Fruit fly (Drosophila melanogaster) whole organism, embryonic: ENCODE results near the gene ATPsyngamma.

ENCODE experiments used
- Antp ChIP-seq: fragments of 200-800 bp; sonication (Bioruptor generic); optimal IDR thresholded peaks from 3 replicates; lab custom pipeline; 2016; ENCODE audit warnings: missing biosample characterization, missing genetic modification characterization
- CG10267 ChIP-seq: fragments of 200-800 bp; sonication (Bioruptor generic); optimal IDR thresholded peaks from 2 replicates; lab custom pipeline; 2018; ENCODE audit warnings: missing biosample characterization, mild to moderate bottlenecking, missing genetic modification characterization, moderate library complexity
- CG10366 ChIP-seq: fragments of 200-800 bp; sonication (Bioruptor generic); IDR thresholded peaks from 2 replicates; pipeline ENCODE4 v1.3.6; 2022; ENCODE audit warnings: missing biosample characterization, missing genetic modification characterization
- CG11560 ChIP-seq: fragments of 200-800 bp; sonication (Bioruptor generic); IDR thresholded peaks from 3 replicates; pipeline ENCODE4 v1.3.6; 2022; ENCODE audit warnings: missing biosample characterization, missing genetic modification characterization
- CG12942 ChIP-seq: fragments of 200-800 bp; sonication (Bioruptor generic); optimal IDR thresholded peaks from 3 replicates; lab custom pipeline; 2016; ENCODE audit warnings: missing biosample characterization, missing genetic modification characterization
- CG13296 ChIP-seq: fragments of 200-800 bp; sonication (Bioruptor generic); optimal IDR thresholded peaks from 3 replicates; lab custom pipeline; 2018; ENCODE audit warnings: missing biosample characterization, mild to moderate bottlenecking, missing genetic modification characterization
- CG13424 ChIP-seq: fragments of 200-800 bp; sonication (Bioruptor generic); optimal IDR thresholded peaks from 2 replicates; lab custom pipeline; 2019; ENCODE audit warnings: missing biosample characterization, mild to moderate bottlenecking, missing genetic modification characterization, moderate library complexity
- CG13775 ChIP-seq: fragments of 200-800 bp; sonication (Bioruptor generic); optimal IDR thresholded peaks from 3 replicates; lab custom pipeline; 2017; ENCODE audit warnings: missing biosample characterization, mild to moderate bottlenecking, missing genetic modification characterization
- CG15479 ChIP-seq: fragments of 200-800 bp; sonication (Bioruptor generic); optimal IDR thresholded peaks from 3 replicates; lab custom pipeline; 2019; ENCODE audit warnings: missing biosample characterization, mild to moderate bottlenecking, missing genetic modification characterization, moderate library complexity
- CG15601 ChIP-seq: fragments of 200-800 bp; sonication (Bioruptor generic); optimal IDR thresholded peaks from 3 replicates; lab custom pipeline; 2019; ENCODE audit warnings: missing biosample characterization, mild to moderate bottlenecking, missing genetic modification characterization, moderate library complexity
- CG2889 ChIP-seq: fragments of 200-800 bp; sonication (Bioruptor generic); IDR thresholded peaks from 3 replicates; pipeline ENCODE4 v1.3.6; 2022; ENCODE audit warnings: missing biosample characterization, missing genetic modification characterization
- CG33213 ChIP-seq: fragments of 200-800 bp; sonication (Bioruptor generic); optimal IDR thresholded peaks from 3 replicates; lab custom pipeline; 2016; ENCODE audit warnings: missing biosample characterization, missing genetic modification characterization
- CG7556 ChIP-seq: fragments of 200-800 bp; sonication (Bioruptor generic); optimal IDR thresholded peaks from 2 replicates; lab custom pipeline; 2017; ENCODE audit warnings: missing biosample characterization, mild to moderate bottlenecking, missing genetic modification characterization
- CG7839 ChIP-seq: fragments of 200-800 bp; sonication (Bioruptor generic); optimal IDR thresholded peaks from 3 replicates; lab custom pipeline; 2018; ENCODE audit warnings: missing biosample characterization, mild to moderate bottlenecking, missing genetic modification characterization, moderate library complexity
- CG8924 ChIP-seq: fragments of 200-800 bp; optimal IDR thresholded peaks from 3 replicates; lab custom pipeline; 2019; ENCODE audit warnings: missing biosample characterization, mild to moderate bottlenecking, missing genetic modification characterization, moderate library complexity
- Dip3 ChIP-seq: fragments of 200-800 bp; sonication (Bioruptor generic); optimal IDR thresholded peaks from 3 replicates; lab custom pipeline; 2016; ENCODE audit warnings: missing biosample characterization, missing genetic modification characterization
- Dll ChIP-seq: fragments of 200-800 bp; sonication (Bioruptor generic); IDR thresholded peaks from 4 replicates; pipeline ENCODE4 v1.3.6; 2022; ENCODE audit warnings: missing biosample characterization, missing genetic modification characterization; ENCODE audit not compliant: partially characterized antibody
- E2f1 ChIP-seq: fragments of 200-800 bp; sonication (Bioruptor generic); IDR thresholded peaks from 2 replicates; pipeline ENCODE4 v1.3.6; 2022; ENCODE audit warnings: missing biosample characterization, missing genetic modification characterization
- Gug ChIP-seq: fragments of 200-800 bp; sonication (Bioruptor generic); IDR thresholded peaks from 4 replicates; pipeline ENCODE4 v1.3.6; 2022; ENCODE audit warnings: missing biosample characterization, missing genetic modification characterization
- HLH4C ChIP-seq: fragments of 200-800 bp; sonication (Bioruptor generic); IDR thresholded peaks from 3 replicates; pipeline ENCODE4 v1.3.6; 2022; ENCODE audit warnings: missing biosample characterization, missing genetic modification characterization; ENCODE audit not compliant: partially characterized antibody
- Hey ChIP-seq: fragments of 200-800 bp; sonication (Bioruptor generic); optimal IDR thresholded peaks from 3 replicates; lab custom pipeline; 2018; ENCODE audit warnings: missing biosample characterization, mild to moderate bottlenecking, missing genetic modification characterization
- Neu2 ChIP-seq: fragments of 200-800 bp; sonication (Bioruptor generic); optimal IDR thresholded peaks from 3 replicates; lab custom pipeline; 2016; ENCODE audit warnings: missing biosample characterization, missing genetic modification characterization, borderline replicate concordance
- Nf-YC ChIP-seq: fragments of 200-800 bp; optimal IDR thresholded peaks from 3 replicates; lab custom pipeline; 2019; ENCODE audit warnings: missing biosample characterization, mild to moderate bottlenecking, missing genetic modification characterization, moderate library complexity
- Opbp ChIP-seq: fragments of 200-800 bp; sonication (Bioruptor generic); IDR thresholded peaks from 3 replicates; pipeline ENCODE4 v1.3.6; 2022; ENCODE audit warnings: missing biosample characterization, missing genetic modification characterization; ENCODE audit not compliant: partially characterized antibody
- Rfx ChIP-seq: fragments of 200-800 bp; sonication (Bioruptor generic); IDR thresholded peaks from 2 replicates; pipeline ENCODE4 v1.3.6; 2022; ENCODE audit warnings: missing biosample characterization, missing genetic modification characterization
- Sry-δ ChIP-seq: fragments of 200-800 bp; sonication (Bioruptor generic); optimal IDR thresholded peaks from 2 replicates; lab custom pipeline; 2016; ENCODE audit warnings: missing biosample characterization, missing genetic modification characterization
- ase ChIP-seq: fragments of 200-800 bp; sonication (Bioruptor generic); IDR thresholded peaks from 3 replicates; pipeline ENCODE4 v1.3.6; 2022; ENCODE audit warnings: missing biosample characterization, missing genetic modification characterization
- chn ChIP-seq: fragments of 200-800 bp; sonication (Bioruptor generic); optimal IDR thresholded peaks from 2 replicates; lab custom pipeline; 2016; ENCODE audit warnings: missing biosample characterization, missing genetic modification characterization
- corto ChIP-seq: fragments of 200-800 bp; sonication (Bioruptor generic); optimal IDR thresholded peaks from 2 replicates; lab custom pipeline; 2016; ENCODE audit warnings: missing biosample characterization, mild to moderate bottlenecking, missing genetic modification characterization, moderate library complexity
- crp ChIP-seq, 2 experiments: fragments of 200-800 bp; sonication (Bioruptor generic); optimal IDR thresholded peaks; 2 replicates in 1 of 2; 3 replicates in 1 of 2; lab custom pipeline; 2017; ENCODE audit warnings: missing biosample characterization in 2 of 2, missing genetic modification characterization in 2 of 2, mild to moderate bottlenecking in 1 of 2, moderate library complexity in 1 of 2
- eve ChIP-seq, 2 experiments: fragments of >200 bp; optimal IDR thresholded peaks; 2 replicates each; lab custom pipeline; 2017; ENCODE audit warnings: missing biosample characterization in 2 of 2, missing genetic modification characterization in 2 of 2
- fd102C ChIP-seq: fragments of 200-800 bp; sonication (Bioruptor generic); optimal IDR thresholded peaks from 2 replicates; lab custom pipeline; 2018; ENCODE audit warnings: missing biosample characterization, mild to moderate bottlenecking, missing genetic modification characterization, moderate library complexity
- hbn ChIP-seq: fragments of 200-800 bp; sonication (Bioruptor generic); IDR thresholded peaks from 2 replicates; pipeline ENCODE4 v1.3.6; 2022; ENCODE audit warnings: missing biosample characterization, missing genetic modification characterization; ENCODE audit not compliant: partially characterized antibody
- nerfin-2 ChIP-seq: fragments of 200-800 bp; sonication (Bioruptor generic); IDR thresholded peaks from 2 replicates; pipeline ENCODE4 v1.3.6; 2022; ENCODE audit warnings: missing biosample characterization, missing genetic modification characterization; ENCODE audit not compliant: partially characterized antibody
- oc ChIP-seq: fragments of 200-800 bp; sonication (Bioruptor generic); optimal IDR thresholded peaks from 2 replicates; lab custom pipeline; 2018; ENCODE audit warnings: missing biosample characterization, mild to moderate bottlenecking, missing genetic modification characterization, moderate library complexity
- odd ChIP-seq: fragments of 200-800 bp; sonication (Bioruptor generic); optimal IDR thresholded peaks from 2 replicates; lab custom pipeline; 2017; ENCODE audit warnings: missing biosample characterization, mild to moderate bottlenecking, missing genetic modification characterization
- prd ChIP-seq, 3 experiments: fragments of >200 bp in 2 of 3; fragments of 200-800 bp in 1 of 3; sonication (Bioruptor generic) in 1 of 3; optimal IDR thresholded peaks in 2 of 3; IDR thresholded peaks in 1 of 3; 2 replicates in 2 of 3; 3 replicates in 1 of 3; pipeline versions ENCODE4 v1.3.6 to Lab custom; 2017 to 2022; ENCODE audit warnings: missing biosample characterization in 1 of 3, missing genetic modification characterization in 1 of 3
- ro ChIP-seq: fragments of 200-800 bp; sonication (Bioruptor generic); IDR thresholded peaks from 2 replicates; pipeline ENCODE4 v1.3.6; 2022; ENCODE audit warnings: missing biosample characterization, missing genetic modification characterization
- schlank ChIP-seq: fragments of 200-800 bp; sonication (Bioruptor generic); optimal IDR thresholded peaks from 2 replicates; lab custom pipeline; 2018; ENCODE audit warnings: missing biosample characterization, mild to moderate bottlenecking, missing genetic modification characterization
- slou ChIP-seq: fragments of 200-800 bp; sonication (Bioruptor generic); optimal IDR thresholded peaks from 3 replicates; lab custom pipeline; 2016; ENCODE audit warnings: missing biosample characterization, missing genetic modification characterization
- so ChIP-seq: fragments of 200-800 bp; sonication (Bioruptor generic); IDR thresholded peaks from 3 replicates; pipeline ENCODE4 v1.3.6; 2022; ENCODE audit warnings: missing biosample characterization, missing genetic modification characterization
- ssp ChIP-seq: fragments of 200-800 bp; sonication (Bioruptor generic); IDR thresholded peaks from 2 replicates; pipeline ENCODE4 v1.3.6; 2022; ENCODE audit warnings: missing biosample characterization, missing genetic modification characterization
- tll ChIP-seq, 2 experiments: fragments of 200-800 bp in 1 of 2; fragments of >200 bp in 1 of 2; sonication (Bioruptor generic) in 1 of 2; optimal IDR thresholded peaks; 2 replicates each; lab custom pipeline; 2017 to 2019; ENCODE audit warnings: missing biosample characterization in 2 of 2, missing genetic modification characterization in 2 of 2, mild to moderate bottlenecking in 1 of 2, moderate library complexity in 1 of 2
- tna ChIP-seq: fragments of 200-800 bp; sonication (Bioruptor generic); IDR thresholded peaks from 2 replicates; pipeline ENCODE4 v1.3.6; 2022; ENCODE audit warnings: missing biosample characterization, missing genetic modification characterization; ENCODE audit not compliant: partially characterized antibody
- tup ChIP-seq: fragments of 200-800 bp; sonication (Bioruptor generic); optimal IDR thresholded peaks from 2 replicates; lab custom pipeline; 2016; ENCODE audit warnings: missing biosample characterization, mild to moderate bottlenecking, missing genetic modification characterization, moderate library complexity
- unpg ChIP-seq: fragments of 200-800 bp; sonication (Bioruptor generic); optimal IDR thresholded peaks from 3 replicates; lab custom pipeline; 2018; ENCODE audit warnings: missing biosample characterization, mild to moderate bottlenecking, missing genetic modification characterization, moderate library complexity
- zen ChIP-seq: fragments of 200-800 bp; sonication (Bioruptor generic); optimal IDR thresholded peaks from 3 replicates; lab custom pipeline; 2018; ENCODE audit warnings: missing biosample characterization, mild to moderate bottlenecking, missing genetic modification characterization, moderate library complexity
- zfh2 ChIP-seq: fragments of 200-800 bp; sonication (Bioruptor generic); optimal IDR thresholded peaks from 2 replicates; lab custom pipeline; 2016; ENCODE audit warnings: missing biosample characterization, missing genetic modification characterization

Gene ATPsyngamma

DNA sequence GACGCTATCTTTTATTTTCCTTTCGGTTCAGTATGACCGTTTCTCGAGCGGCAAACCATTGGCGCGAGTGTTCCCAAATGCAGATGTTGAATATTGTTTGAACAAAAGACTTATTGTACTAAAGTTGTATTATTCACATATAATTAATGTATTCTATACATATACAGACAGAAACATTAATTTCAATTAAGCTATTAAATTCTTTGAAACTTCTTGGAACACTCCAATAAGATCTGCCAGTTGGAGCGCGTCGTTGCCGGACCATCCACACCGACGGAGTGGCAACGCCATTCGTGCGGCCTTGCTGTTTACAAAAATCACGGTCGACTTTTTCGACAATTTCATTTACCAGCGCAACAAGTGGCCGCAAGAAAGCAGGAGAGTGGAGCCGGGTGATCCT is 3.9 kb downstream of the ATPsyngamma start, which contains the start of the genes Wdr24 and IntS11 (continued):
- peak; percentile 91 for TF ChIP-seq Dip3 (GFP tag; lab: Kevin White, UChicago)
- TF ChIP-seq Antp (GFP tag; lab: Kevin White, UChicago) = peak; percentile 58
- peak; percentile 59 for TF ChIP-seq zen (tag; lab: Kevin White, UChicago)
- TF ChIP-seq Gug (GFP tag; lab: Robert Waterston, UW) = peak; percentile 91
- peak; percentile 72 for TF ChIP-seq CG12942 (GFP tag; lab: Kevin White, UChicago)
- TF ChIP-seq slou = peak; percentile 57
- TF ChIP-seq HLH4C (GFP tag; lab: Robert Waterston, UW) = no peak
- peak; percentile 74 for TF ChIP-seq CG8924 (tag; lab: Kevin White, UChicago)
- TF ChIP-seq prd (optimal IDR thresholded peaks at IDR 0.05; lab: Kevin White, UChicago) = no peak
- peak; percentile 96 for TF ChIP-seq prd (GFP tag; IDR thresholded peaks at IDR 0.05; lab: Robert Waterston, UW)
- TF ChIP-seq CG13775 (GFP tag; lab: Kevin White, UChicago) = peak; percentile 73
- TF ChIP-seq Rfx (GFP tag; lab: Robert Waterston, UW) = peak; percentile 97
- peak; percentile 84 for TF ChIP-seq CG2889 (GFP tag; lab: Robert Waterston, UW)
- peak; percentile 52 for TF ChIP-seq Sry-δ (GFP tag; lab: Kevin White, UChicago)
- peak; percentile 68 for TF ChIP-seq CG10267 (tag; lab: Kevin White, UChicago)
- TF ChIP-seq CG13296 (GFP tag; lab: Kevin White, UChicago) = peak; percentile 68
- TF ChIP-seq CG13424 (tag; lab: Kevin White, UChicago) = peak; percentile 86
- TF ChIP-seq ro (GFP tag; lab: Robert Waterston, UW) = peak; percentile 18; the same call in 1 of the 2 replicates
- peak; percentile 84 for TF ChIP-seq CG11560 (tag; lab: Robert Waterston, UW)
- TF ChIP-seq CG33213 (GFP tag; lab: Kevin White, UChicago) = peak; percentile 42
- peak in 1 of 2 experiments; percentile 64 for TF ChIP-seq tll (GFP tag; optimal IDR thresholded peaks at IDR 0.05; lab: Kevin White, UChicago)
- peak; percentile 37 for TF ChIP-seq tup (GFP tag; lab: Kevin White, UChicago)
- TF ChIP-seq schlank (tag; lab: Kevin White, UChicago) = peak; percentile 63
- no peak for TF ChIP-seq tna (GFP tag; lab: Robert Waterston, UW)
- no peak for TF ChIP-seq eve (GFP tag; optimal IDR thresholded peaks at IDR 0.05; lab: Kevin White, UChicago)
- TF ChIP-seq corto (GFP tag; lab: Kevin White, UChicago) = no peak
- peak; percentile 63 for TF ChIP-seq Nf-YC
- no peak for TF ChIP-seq Neu2 (GFP tag; lab: Kevin White, UChicago)
- TF ChIP-seq ssp (GFP tag; lab: Robert Waterston, UW) = peak; percentile 84
- no peak for TF ChIP-seq CG15479
- TF ChIP-seq CG10366 (GFP tag; lab: Robert Waterston, UW) = peak; percentile 94
- TF ChIP-seq nerfin-2 (GFP tag; lab: Robert Waterston, UW) = 0 out of 2 replicates have a peak, but pooled peaks have one; percentile 9
- no peak for TF ChIP-seq hbn (GFP tag; lab: Robert Waterston, UW)
- peak; percentile 94 for TF ChIP-seq zfh2 (GFP tag; lab: Kevin White, UChicago)
- 0 out of 3 replicates have a peak, but pooled peaks have one; percentile 62 for TF ChIP-seq so
- TF ChIP-seq Hey = no peak
- peak; percentile 91 for TF ChIP-seq CG7839 (tag; lab: Kevin White, UChicago)
- TF ChIP-seq chn (GFP tag; lab: Kevin White, UChicago) = peak; percentile 83
- peak; percentile 71 for TF ChIP-seq CG7556
- TF ChIP-seq crp (GFP tag; optimal IDR thresholded peaks at IDR 0.05; lab: Kevin White, UChicago) = peak in 1 of 2 experiments; percentile 70
- peak; percentile 70 for TF ChIP-seq CG15601
- no peak for TF ChIP-seq fd102C (GFP tag; lab: Kevin White, UChicago)
- TF ChIP-seq odd (GFP tag; lab: Kevin White, UChicago) = no peak
- peak; percentile 35; the same call in 1 of the 3 replicates for TF ChIP-seq Opbp (GFP tag; lab: Robert Waterston, UW)
- peak; percentile 86 for TF ChIP-seq ase (GFP tag; lab: Robert Waterston, UW)
- TF ChIP-seq unpg (GFP tag; lab: Kevin White, UChicago) = peak; percentile 84
- TF ChIP-seq E2f1 = peak; percentile 90
- TF ChIP-seq oc (tag; lab: Kevin White, UChicago) = no peak
- 0 out of 4 replicates have a peak, but pooled peaks have one; percentile 42 for TF ChIP-seq Dll (GFP tag; lab: Robert Waterston, UW)
